Fruit fly (Drosophila melanogaster) Kc167 (cell line): ENCODE results near the gene CG42327.

Experiments
- Myc ChIP-seq: fragments of >200 bp; optimal IDR thresholded peaks from 2 replicates; lab custom pipeline; 2017; ENCODE audit warnings: missing external identifiers
- Sin3A ChIP-seq: fragments of >200 bp; optimal IDR thresholded peaks from 2 replicates; lab custom pipeline; 2018; ENCODE audit warnings: missing external identifiers
- h ChIP-seq: fragments of >200 bp; optimal IDR thresholded peaks from 3 replicates; lab custom pipeline; 2018; ENCODE audit warnings: missing external identifiers
- insv ChIP-seq: fragments of >200 bp; optimal IDR thresholded peaks from 3 replicates; lab custom pipeline; 2018; ENCODE audit warnings: missing external identifiers
- psq ChIP-seq: fragments of >200 bp; optimal IDR thresholded peaks from 2 replicates; lab custom pipeline; 2017; ENCODE audit warnings: missing external identifiers

DNA sequence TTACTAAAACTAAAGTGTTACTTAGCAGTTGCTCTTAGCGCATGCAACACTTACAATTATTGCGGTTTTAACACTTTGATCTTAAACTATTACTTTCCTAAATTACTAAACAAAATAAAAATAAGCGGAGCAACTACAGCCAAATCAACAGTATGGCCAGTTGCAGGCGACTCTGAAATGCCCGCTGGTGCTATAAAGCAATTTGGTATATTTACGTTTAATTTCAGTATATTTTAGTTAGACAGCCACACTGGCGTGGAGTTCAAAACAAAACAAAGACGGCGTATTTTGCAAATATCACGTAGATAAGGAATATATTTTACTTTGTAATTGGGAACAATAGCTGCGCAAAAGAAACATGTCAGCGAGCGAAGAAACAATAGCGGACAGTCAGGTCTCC is 23.6 kb downstream of the CG42327 start, which contains the start of the genes Taf12 and Ho:
- no peak for TF ChIP-seq Sin3A (lab: Kevin White, UChicago)
- no peak for TF ChIP-seq Myc (lab: Kevin White, UChicago)
- TF ChIP-seq h (lab: Kevin White, UChicago): no peak
- no peak for TF ChIP-seq psq
- TF ChIP-seq insv (lab: Kevin White, UChicago): no peak
